Worm (Caenorhabditis elegans) whole organism, L3 larva: ENCODE results near the gene dur-1.

Source experiments
- ceh-16 ChIP-seq: sonication (generic microtip); optimal IDR thresholded peaks from 2 replicates; lab custom pipeline; 2017; ENCODE audit warnings: missing biosample characterization, missing genetic modification characterization
- fkh-10 ChIP-seq: sonication (generic microtip); optimal IDR thresholded peaks from 2 replicates; lab custom pipeline; 2017; ENCODE audit warnings: missing biosample characterization, missing genetic modification reagents, missing genetic modification characterization
- fos-1 ChIP-seq: fragments of 150-350 bp; optimal IDR thresholded peaks from 2 replicates; lab custom pipeline; 2014; ENCODE audit warnings: missing biosample characterization, missing genetic modification characterization
- lin-39 ChIP-seq: fragments of 150-350 bp; optimal IDR thresholded peaks from 2 replicates; lab custom pipeline; 2018; ENCODE audit warnings: missing biosample characterization, missing genetic modification reagents, missing genetic modification characterization
- mdl-1 ChIP-seq: fragments of 150-350 bp; optimal IDR thresholded peaks from 2 replicates; lab custom pipeline; 2014; ENCODE audit warnings: missing biosample characterization, missing genetic modification characterization
- nfya-1 ChIP-seq: sonication (generic microtip); optimal IDR thresholded peaks from 2 replicates; lab custom pipeline; 2017; ENCODE audit warnings: missing genetic modification characterization, mild to moderate bottlenecking, missing compliant biosample characterization, antibody characterized with exemption, moderate library complexity; ENCODE audit not compliant: insufficient read depth
- nhr-11 ChIP-seq: fragments of 150-350 bp; optimal IDR thresholded peaks from 2 replicates; lab custom pipeline; 2014; ENCODE audit warnings: missing biosample characterization, missing genetic modification characterization
- nhr-12 ChIP-seq: fragments of 150-350 bp; optimal IDR thresholded peaks from 2 replicates; lab custom pipeline; 2014; ENCODE audit warnings: missing biosample characterization, missing genetic modification characterization
- unc-62 ChIP-seq: fragments of 150-350 bp; sonication (generic microtip); optimal IDR thresholded peaks from 4 replicates; lab custom pipeline; 2014; ENCODE audit warnings: missing biosample characterization, missing genetic modification reagents, missing genetic modification characterization
- zag-1 ChIP-seq: fragments of 150-350 bp; optimal IDR thresholded peaks from 2 replicates; lab custom pipeline; 2014; ENCODE audit warnings: missing biosample characterization, missing genetic modification characterization

ce11 chrIV:9873837-9874236 lies 54.2 kb downstream of the dur-1 start:
- TF ChIP-seq fkh-10 (GFP tag; lab: Kevin White, UChicago) (no peak), nhr-11 (tag; lab: Kevin White, UChicago) (no peak), unc-62 (GFP tag; lab: Kevin White, UChicago) (no peak), nhr-12 (tag; lab: Kevin White, UChicago) (no peak), lin-39 (no peak), ceh-16 (tag; lab: Kevin White, UChicago) (no peak), fos-1 (tag; lab: Kevin White, UChicago) (no peak), mdl-1 (tag; lab: Kevin White, UChicago) (no peak), nfya-1 (tag; lab: Kevin White, UChicago) (peak; percentile 67), zag-1 (tag; lab: Kevin White, UChicago) (no peak)
